Worm (Caenorhabditis elegans) whole organism, mixed stage, embryonic: ENCODE measurements around the gene Y49E10.29.

Experiments
- M03D4.4 ChIP-seq: sonication (generic microtip); optimal IDR thresholded peaks from 2 replicates; lab custom pipeline; 2017; ENCODE audit warnings: mild to moderate bottlenecking, missing genetic modification characterization, missing compliant biosample characterization
- bed-3 ChIP-seq: fragments of 200-800 bp; sonication (Bioruptor generic); optimal IDR thresholded peaks from 3 replicates; lab custom pipeline; 2018; ENCODE audit warnings: mild to moderate bottlenecking, missing genetic modification characterization, moderate library complexity, missing compliant biosample characterization
- blmp-1 ChIP-seq: fragments of 150-350 bp; optimal IDR thresholded peaks from 2 replicates; lab custom pipeline; 2014; ENCODE audit warnings: missing biosample characterization, missing genetic modification characterization
- ceh-39 ChIP-seq: fragments of 150-350 bp; optimal IDR thresholded peaks from 2 replicates; lab custom pipeline; 2014; ENCODE audit warnings: missing biosample characterization, missing genetic modification characterization
- ceh-43 ChIP-seq: fragments of 200-800 bp; sonication (Bioruptor generic); optimal IDR thresholded peaks from 2 replicates; lab custom pipeline; 2018; ENCODE audit warnings: mild to moderate bottlenecking, missing genetic modification characterization, moderate library complexity, missing compliant biosample characterization
- ceh-83 ChIP-seq: fragments of 200-800 bp; sonication (Bioruptor generic); optimal IDR thresholded peaks from 2 replicates; lab custom pipeline; 2018; ENCODE audit warnings: mild to moderate bottlenecking, missing genetic modification characterization, missing compliant biosample characterization
- ces-1 ChIP-seq: fragments of 150-350 bp; optimal IDR thresholded peaks from 2 replicates; lab custom pipeline; 2014; ENCODE audit warnings: missing biosample characterization, missing genetic modification reagents, missing genetic modification characterization
- cnd-1 ChIP-seq: fragments of 200-800 bp; sonication (Bioruptor generic); optimal IDR thresholded peaks from 2 replicates; lab custom pipeline; 2018; ENCODE audit warnings: mild to moderate bottlenecking, missing genetic modification characterization, missing compliant biosample characterization
- drap-1 ChIP-seq: fragments of 200-800 bp; sonication (Bioruptor generic); optimal IDR thresholded peaks from 3 replicates; lab custom pipeline; 2018; ENCODE audit warnings: mild to moderate bottlenecking, missing genetic modification characterization, missing compliant biosample characterization
- elt-1 ChIP-seq: sonication (generic microtip); optimal IDR thresholded peaks from 2 replicates; lab custom pipeline; 2017; ENCODE audit warnings: missing genetic modification characterization, mild to moderate bottlenecking, missing compliant biosample characterization, antibody characterized with exemption, moderate library complexity, borderline replicate concordance; ENCODE audit not compliant: insufficient read depth
- elt-3 ChIP-seq: fragments of 150-350 bp; optimal IDR thresholded peaks from 2 replicates; lab custom pipeline; 2014; ENCODE audit warnings: missing biosample characterization, missing genetic modification characterization
- flh-1 ChIP-seq: fragments of 200-800 bp; sonication (Bioruptor generic); optimal IDR thresholded peaks from 2 replicates; lab custom pipeline; 2018; ENCODE audit warnings: mild to moderate bottlenecking, missing genetic modification characterization, moderate library complexity, missing compliant biosample characterization
- ham-2 ChIP-seq: fragments of 200-800 bp; sonication (Bioruptor generic); optimal IDR thresholded peaks from 2 replicates; lab custom pipeline; 2018; ENCODE audit warnings: mild to moderate bottlenecking, missing genetic modification characterization, missing compliant biosample characterization
- lin-13 ChIP-seq: fragments of 150-350 bp; optimal IDR thresholded peaks from 2 replicates; lab custom pipeline; 2014; ENCODE audit warnings: missing biosample characterization, missing genetic modification characterization
- lin-32 ChIP-seq: fragments of 200-800 bp; sonication (Bioruptor generic); optimal IDR thresholded peaks from 2 replicates; lab custom pipeline; 2018; ENCODE audit warnings: mild to moderate bottlenecking, missing genetic modification characterization, missing compliant biosample characterization
- lsy-2 ChIP-seq: fragments of 150-350 bp; optimal IDR thresholded peaks from 2 replicates; lab custom pipeline; 2014; ENCODE audit warnings: missing biosample characterization, missing genetic modification characterization
- mab-5 ChIP-seq: fragments of 150-350 bp; optimal IDR thresholded peaks from 2 replicates; lab custom pipeline; 2014; ENCODE audit warnings: missing biosample characterization, missing genetic modification characterization
- mep-1 ChIP-seq: fragments of 150-350 bp; optimal IDR thresholded peaks from 2 replicates; lab custom pipeline; 2017; ENCODE audit warnings: missing biosample characterization, missing genetic modification reagents, missing genetic modification characterization, inconsistent platforms
- mls-2 ChIP-seq: sonication (generic microtip); optimal IDR thresholded peaks from 2 replicates; lab custom pipeline; 2016; ENCODE audit warnings: mild to moderate bottlenecking, missing genetic modification characterization, moderate library complexity, missing compliant biosample characterization
- nhr-12 ChIP-seq: fragments of 150-350 bp; optimal IDR thresholded peaks from 2 replicates; lab custom pipeline; 2014; ENCODE audit warnings: missing biosample characterization, missing genetic modification characterization
- nhr-2 ChIP-seq: fragments of 150-350 bp; optimal IDR thresholded peaks from 2 replicates; lab custom pipeline; 2014; ENCODE audit warnings: missing biosample characterization, missing genetic modification characterization
- nhr-237 ChIP-seq: fragments of 150-350 bp; optimal IDR thresholded peaks from 2 replicates; lab custom pipeline; 2014; ENCODE audit warnings: missing biosample characterization, missing genetic modification characterization
- nhr-28 ChIP-seq: fragments of 150-350 bp; optimal IDR thresholded peaks from 2 replicates; lab custom pipeline; 2014; ENCODE audit warnings: missing biosample characterization, missing genetic modification characterization
- nhr-76 ChIP-seq: sonication (generic microtip); optimal IDR thresholded peaks from 2 replicates; lab custom pipeline; 2017; ENCODE audit warnings: missing biosample characterization, missing genetic modification characterization
- pha-4 ChIP-seq: fragments of 150-350 bp; optimal IDR thresholded peaks from 2 replicates; lab custom pipeline; 2018; ENCODE audit warnings: missing biosample characterization, missing genetic modification reagents, missing genetic modification characterization
- sem-2 ChIP-seq: fragments of 200-800 bp; sonication (Bioruptor generic); optimal IDR thresholded peaks from 2 replicates; lab custom pipeline; 2018; ENCODE audit warnings: mild to moderate bottlenecking, missing genetic modification characterization, missing compliant biosample characterization
- snpc-4 ChIP-seq: fragments of 150-350 bp; optimal IDR thresholded peaks from 2 replicates; lab custom pipeline; 2014; ENCODE audit warnings: missing biosample characterization, missing genetic modification characterization
- unc-120 ChIP-seq: sonication (generic microtip); optimal IDR thresholded peaks from 2 replicates; lab custom pipeline; 2017; ENCODE audit warnings: missing genetic modification characterization, missing compliant biosample characterization; ENCODE audit not compliant: poor library complexity, severe bottlenecking
- unc-39 ChIP-seq: fragments of 150-350 bp; optimal IDR thresholded peaks from 2 replicates; lab custom pipeline; 2014; ENCODE audit warnings: missing biosample characterization, missing genetic modification characterization
- unc-62 ChIP-seq: fragments of 150-350 bp; optimal IDR thresholded peaks from 2 replicates; lab custom pipeline; 2014; ENCODE audit warnings: missing biosample characterization, missing genetic modification reagents, missing genetic modification characterization
- zip-8 ChIP-seq: fragments of 150-350 bp; optimal IDR thresholded peaks from 2 replicates; lab custom pipeline; 2014; ENCODE audit warnings: missing biosample characterization, missing genetic modification characterization
- ztf-11 ChIP-seq: fragments of 150-350 bp; optimal IDR thresholded peaks from 2 replicates; lab custom pipeline; 2014; ENCODE audit warnings: missing biosample characterization, missing genetic modification characterization

The Y49E10.29 gene

DNA sequence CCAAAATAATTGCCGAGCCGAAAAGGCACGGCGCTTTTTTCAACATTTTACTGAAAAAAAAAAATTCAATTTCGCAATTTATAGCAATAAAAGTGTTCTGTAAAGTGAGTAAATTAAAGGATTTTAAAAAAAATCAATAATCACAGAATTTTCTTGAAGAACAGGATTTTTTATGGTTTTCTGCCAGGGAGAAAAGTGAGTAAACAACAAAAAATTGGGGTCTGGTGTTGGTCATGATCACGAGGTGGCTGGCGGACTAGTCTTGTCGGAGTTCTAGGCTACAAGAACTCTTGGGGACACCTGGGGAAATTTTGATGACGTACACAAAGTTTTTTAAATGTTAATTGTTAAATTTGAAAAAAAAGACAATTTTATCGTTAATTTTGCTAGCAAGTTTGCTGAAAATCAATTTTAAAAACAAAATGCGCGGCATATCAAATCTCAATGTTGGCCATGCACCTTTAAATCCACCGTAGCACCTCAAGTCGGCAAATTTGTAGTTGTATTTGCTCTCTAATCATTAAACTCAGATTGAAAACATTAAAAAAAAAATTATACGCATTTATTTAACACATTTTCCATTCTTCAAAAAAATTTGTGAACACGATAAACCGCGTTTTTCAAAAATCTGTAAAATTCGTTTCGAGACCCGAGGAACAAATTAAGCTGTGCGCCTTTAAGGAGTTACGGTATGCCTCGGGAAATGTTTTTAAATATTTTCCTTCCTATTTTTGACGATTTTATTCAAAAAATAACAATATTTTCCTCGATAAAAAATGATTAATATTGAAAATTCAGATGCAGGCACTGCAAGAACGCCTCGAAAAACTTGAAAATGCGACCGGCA is 11.9 kb upstream of the Y49E10.29 start, which contains the start of the genes scav-3 and Y49E10.21:
Gene scav-3, minus strand, starts transcription at position 50 of the 847 bp plus-strand sequence.
Gene Y49E10.21, plus strand, starts transcription at position 797 of the 847 bp plus-strand sequence.
- TF ChIP-seq mep-1 (peak; percentile 10), cnd-1 (tag; lab: Kevin White, UChicago) (no peak), nhr-237 (no peak)
- TF ChIP-seq, all 35 proteins: peak for 1

DNA sequence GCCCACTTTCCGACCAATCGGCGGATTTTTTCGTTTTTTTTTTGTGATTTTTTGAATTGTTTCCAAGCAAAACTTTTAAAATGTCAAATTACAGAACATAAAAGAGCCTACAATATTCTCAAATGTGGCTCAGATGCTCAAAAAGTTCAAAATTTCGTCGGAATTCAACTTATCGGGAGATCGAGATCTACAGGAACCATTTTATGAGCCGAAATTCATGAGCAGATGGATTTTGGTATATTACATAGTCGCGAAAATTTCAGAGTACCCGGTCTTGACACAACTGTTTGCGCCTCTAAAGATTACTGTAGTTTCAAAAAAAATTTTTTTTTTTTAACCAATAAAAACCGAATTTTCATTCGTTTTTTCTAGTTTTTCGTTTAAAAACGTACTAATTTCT is 10.0 kb upstream of the Y49E10.29 start:
- TF ChIP-seq nhr-28 (no peak), ceh-43 (GFP tag; lab: Kevin White, UChicago) (no peak), pha-4 (tag; lab: Kevin White, UChicago) (no peak), ham-2 (GFP tag; lab: Kevin White, UChicago) (no peak), drap-1 (no peak)

DNA sequence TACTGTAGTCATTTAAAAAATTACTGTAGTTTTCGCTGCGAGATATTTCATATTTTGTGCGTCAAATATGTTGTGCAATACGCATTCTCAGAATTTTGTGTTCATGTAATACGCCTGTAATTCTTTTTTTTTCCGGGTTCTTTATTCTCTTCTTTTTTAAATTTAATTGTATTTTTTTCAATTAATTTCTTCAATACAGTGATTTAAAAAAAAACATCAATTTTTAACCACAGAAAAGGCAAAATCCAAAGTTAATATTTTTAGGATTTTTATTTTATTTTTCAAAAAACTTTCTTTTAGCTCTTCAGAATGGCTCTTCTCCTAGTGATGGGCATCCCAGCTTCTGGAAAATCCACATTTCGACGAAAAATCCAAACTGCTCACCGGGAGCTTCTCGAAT is 2.7 kb upstream of the Y49E10.29 start, which contains the start of gene pstk-1:
Gene pstk-1, plus strand, starts transcription at position 301 of the 400 bp plus-strand sequence.
- TF ChIP-seq bed-3 (GFP tag; lab: Kevin White, UChicago) (no peak), ces-1 (no peak), snpc-4 (tag; lab: Kevin White, UChicago) (no peak), blmp-1 (tag; lab: Kevin White, UChicago) (no peak), nhr-237 (no peak), lsy-2 (tag; lab: Kevin White, UChicago) (no peak), sem-2 (GFP tag; lab: Kevin White, UChicago) (no peak), mab-5 (tag; lab: Kevin White, UChicago) (no peak), unc-39 (tag; lab: Kevin White, UChicago) (no peak), ceh-39 (tag; lab: Kevin White, UChicago) (no peak), nhr-2 (tag; lab: Kevin White, UChicago) (no peak), unc-120 (tag; lab: Kevin White, UChicago) (no peak), ceh-83 (GFP tag; lab: Kevin White, UChicago) (no peak), mls-2 (tag; lab: Kevin White, UChicago) (no peak), zip-8 (tag; lab: Kevin White, UChicago) (no peak), ceh-43 (GFP tag; lab: Kevin White, UChicago) (no peak), drap-1 (no peak), elt-3 (no peak)

DNA sequence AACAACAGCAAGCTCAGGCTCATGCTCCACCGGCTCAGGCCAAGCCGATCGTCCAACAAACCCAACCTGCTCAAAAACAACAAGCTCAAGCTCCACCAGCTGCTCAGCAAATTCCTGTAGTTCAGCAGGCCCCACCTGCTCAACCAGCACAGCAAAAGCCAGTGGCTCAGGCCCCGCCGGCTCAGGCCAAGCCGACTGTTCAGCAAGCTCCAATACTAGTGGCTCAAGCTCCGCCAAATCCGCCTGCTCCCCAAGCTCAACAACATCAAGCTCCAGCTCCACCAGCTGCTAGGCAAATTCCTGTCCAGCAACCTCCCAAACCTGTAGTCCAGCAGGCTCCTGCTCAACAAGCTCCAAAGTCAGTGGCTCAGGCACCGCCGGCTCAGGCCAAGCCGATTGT is 831 bp downstream of the Y49E10.29 start:
- TF ChIP-seq lin-32 = no peak
- TF ChIP-seq lin-13 (tag; lab: Kevin White, UChicago) = no peak
- no peak for TF ChIP-seq nhr-2 (tag; lab: Kevin White, UChicago)
- TF ChIP-seq ztf-11 (tag; lab: Kevin White, UChicago) = no peak
- TF ChIP-seq nhr-12 (tag; lab: Kevin White, UChicago) = no peak
- TF ChIP-seq ceh-43 (GFP tag; lab: Kevin White, UChicago) = no peak
- no peak for TF ChIP-seq ham-2 (GFP tag; lab: Kevin White, UChicago)
- TF ChIP-seq flh-1 (GFP tag; lab: Kevin White, UChicago) = no peak
- TF ChIP-seq nhr-76 (tag; lab: Kevin White, UChicago) = no peak
- no peak for TF ChIP-seq sem-2 (GFP tag; lab: Kevin White, UChicago)
- no peak for TF ChIP-seq zip-8 (tag; lab: Kevin White, UChicago)
- TF ChIP-seq lsy-2 (tag; lab: Kevin White, UChicago) = no peak
- no peak for TF ChIP-seq elt-1 (tag; lab: Kevin White, UChicago)
- no peak for TF ChIP-seq unc-62 (GFP tag; lab: Kevin White, UChicago)
- TF ChIP-seq M03D4.4 (tag; lab: Kevin White, UChicago) = no peak
- TF ChIP-seq drap-1 = no peak
